Worm (Caenorhabditis elegans): ENCODE data around the gene sek-1.

Gene sek-1

ce11 chrX:7800370-7800769, 16.2 kb upstream of the sek-1 start:
- TF ChIP-seq nhr-12 (tag; optimal IDR thresholded peaks at IDR 0.05), result no peak
- TF ChIP-seq fkh-8 (tag; optimal IDR thresholded peaks at IDR 0.05), result no peak
- TF ChIP-seq ztf-4 (tag; optimal IDR thresholded peaks at IDR 0.05), result no peak
- no peak for TF ChIP-seq lin-15B (tag; optimal IDR thresholded peaks at IDR 0.05)
- TF ChIP-seq tbx-2 (tag; optimal IDR thresholded peaks at IDR 0.05), result no peak
- no peak for TF ChIP-seq snu-23 (GFP tag; optimal IDR thresholded peaks at IDR 0.05)
- no peak for TF ChIP-seq fos-1 (tag; optimal IDR thresholded peaks at IDR 0.05)
- TF ChIP-seq snpc-4 (tag; optimal IDR thresholded peaks at IDR 0.05), result no peak
- no peak for TF ChIP-seq pax-3 (tag; optimal IDR thresholded peaks at IDR 0.05)
- TF ChIP-seq grh-1 (GFP tag; IDR thresholded peaks at IDR 0.05), result no peak
- TF ChIP-seq dsc-1 (tag; optimal IDR thresholded peaks at IDR 0.05), result no peak
- TF ChIP-seq zag-1 (tag; optimal IDR thresholded peaks at IDR 0.05), result no peak
- no peak for TF ChIP-seq hlh-17 (GFP tag; optimal IDR thresholded peaks at IDR 0.05; ENCODE audit: borderline replicate concordance)
- TF ChIP-seq dpl-1 (GFP tag; optimal IDR thresholded peaks at IDR 0.05), result no peak
- TF ChIP-seq unc-130 (tag; optimal IDR thresholded peaks at IDR 0.05), result no peak
- no peak for TF ChIP-seq egl-27 (tag; optimal IDR thresholded peaks at IDR 0.05)
- TF ChIP-seq tlp-1 (tag; optimal IDR thresholded peaks at IDR 0.05), result no peak
- TF ChIP-seq C04F5.9 (tag; optimal IDR thresholded peaks at IDR 0.05), result no peak

ce11 chrX:7808388-7808787, 8.1 kb upstream of the sek-1 start:
- TF ChIP-seq dsc-1 (tag; optimal IDR thresholded peaks at IDR 0.05), result no peak
- peak; percentile 2 for TF ChIP-seq blmp-1 (tag; optimal IDR thresholded peaks at IDR 0.05)

- TF ChIP-seq irx-1 (tag; optimal IDR thresholded peaks at IDR 0.05) (peak; percentile 43), snu-23 (GFP tag; optimal IDR thresholded peaks at IDR 0.05) (peak; percentile 77), nhr-85 (tag) (peak; percentile 73), efl-1 (optimal IDR thresholded peaks at IDR 0.05) (peak; percentile 23 to 31), efl-1 (GFP tag; optimal IDR thresholded peaks at IDR 0.05 in 1 of 2) (peak in 1 of 2 experiments; percentile 46), aha-1 (tag; optimal IDR thresholded peaks at IDR 0.05) (no peak), blmp-1 (tag; optimal IDR thresholded peaks at IDR 0.05) (peak; percentile 88), lsy-2 (tag; optimal IDR thresholded peaks at IDR 0.05) (peak; percentile 47 to 68), fkh-8 (tag; optimal IDR thresholded peaks at IDR 0.05) (peak; percentile 42), mdl-1 (tag; optimal IDR thresholded peaks at IDR 0.05) (peak in 1 of 2 experiments; percentile 63), zip-4 (GFP tag; optimal IDR thresholded peaks at IDR 0.05) (no peak), xbp-1 (tag; optimal IDR thresholded peaks at IDR 0.05) (peak; percentile 57), dpl-1 (GFP tag; optimal IDR thresholded peaks at IDR 0.05) (peak in 2 of 3 experiments; percentile 11 to 29), swsn-7 (tag; optimal IDR thresholded peaks at IDR 0.05) (peak; percentile 71), nhr-11 (tag; optimal IDR thresholded peaks at IDR 0.05) (peak; percentile 15), ama-1 (optimal IDR thresholded peaks at IDR 0.05) (peak; percentile 33), grh-1 (GFP tag; IDR thresholded peaks at IDR 0.05) (no peak), mep-1 (tag; optimal IDR thresholded peaks at IDR 0.05) (peak; percentile 66), unc-86 (tag; optimal IDR thresholded peaks at IDR 0.05) (peak; percentile 41), pqm-1 (tag; optimal IDR thresholded peaks at IDR 0.05) (no peak), nhr-71 (tag; optimal IDR thresholded peaks at IDR 0.05) (peak; percentile 69), ceh-90 (tag; optimal IDR thresholded peaks at IDR 0.05) (no peak), hlh-4 (tag; optimal IDR thresholded peaks at IDR 0.05) (no peak), egl-13 (tag; optimal IDR thresholded peaks at IDR 0.05) (peak; percentile 59), nhr-47 (tag; optimal IDR thresholded peaks at IDR 0.05) (peak; percentile 60), hpl-2 (GFP tag; optimal IDR thresholded peaks at IDR 0.05) (no peak), nhr-19 (GFP tag; conservative IDR thresholded peaks at IDR 0.05) (peak; percentile 39; the same call in 1 of the 2 replicates), ceh-82 (tag; optimal IDR thresholded peaks at IDR 0.05) (peak in 2 of 3 experiments; percentile 42 to 48), nhr-28 (tag; optimal IDR thresholded peaks at IDR 0.05) (no peak), F16B12.6 (tag; optimal IDR thresholded peaks at IDR 0.05) (peak; percentile 86), jun-1 (tag; optimal IDR thresholded peaks at IDR 0.05) (peak; percentile 10), rnt-1 (tag; optimal IDR thresholded peaks at IDR 0.05) (peak; percentile 53), ztf-4 (tag; optimal IDR thresholded peaks at IDR 0.05) (peak; percentile 11), nhr-90 (tag; optimal IDR thresholded peaks at IDR 0.05; ENCODE audit: poor library complexity) (peak; percentile 34), C16A3.4 (tag; optimal IDR thresholded peaks at IDR 0.05) (peak; percentile 52), unc-130 (tag; optimal IDR thresholded peaks at IDR 0.05) (peak; percentile 10)
Measured at ce11 chrX:7809352-7810196, 7.0 kb upstream of the sek-1 start.
